Worm (Caenorhabditis elegans) whole organism, L3 larva: ENCODE results near the gene col-127.

Experiments used
- R02D3.7 ChIP-seq: fragments of 150-350 bp; optimal IDR thresholded peaks from 2 replicates; lab custom pipeline; 2014; ENCODE audit warnings: missing biosample characterization, missing genetic modification characterization
- ZK546.5 ChIP-seq: sonication (generic microtip); optimal IDR thresholded peaks from 2 replicates; lab custom pipeline; 2017; ENCODE audit warnings: missing biosample characterization, missing genetic modification characterization
- aly-2 ChIP-seq: fragments of 150-350 bp; optimal IDR thresholded peaks from 2 replicates; lab custom pipeline; 2014; ENCODE audit warnings: missing biosample characterization, missing genetic modification characterization
- ama-1 ChIP-seq: fragments of 150-350 bp; optimal IDR thresholded peaks from 2 replicates; lab custom pipeline; 2018
- ceh-16 ChIP-seq: sonication (generic microtip); optimal IDR thresholded peaks from 2 replicates; lab custom pipeline; 2017; ENCODE audit warnings: missing biosample characterization, missing genetic modification characterization
- ceh-28 ChIP-seq: fragments of 150-350 bp; optimal IDR thresholded peaks from 2 replicates; lab custom pipeline; 2014; ENCODE audit warnings: missing biosample characterization, missing genetic modification reagents, missing genetic modification characterization
- ceh-82 ChIP-seq: fragments of 150-350 bp; optimal IDR thresholded peaks from 2 replicates; lab custom pipeline; 2014; ENCODE audit warnings: missing biosample characterization, missing genetic modification characterization
- ceh-9 ChIP-seq: sonication (generic microtip); optimal IDR thresholded peaks from 2 replicates; lab custom pipeline; 2018; ENCODE audit warnings: missing biosample characterization, missing genetic modification characterization
- egl-27 ChIP-seq: sonication (generic microtip); optimal IDR thresholded peaks from 4 replicates; lab custom pipeline; 2017; ENCODE audit warnings: missing biosample characterization, missing genetic modification reagents, missing genetic modification characterization
- egl-5 ChIP-seq: fragments of 150-350 bp; optimal IDR thresholded peaks from 2 replicates; lab custom pipeline; 2017; ENCODE audit warnings: missing biosample characterization, missing genetic modification reagents, missing genetic modification characterization, inconsistent platforms
- elt-1 ChIP-seq: fragments of 150-350 bp; optimal IDR thresholded peaks from 2 replicates; lab custom pipeline; 2014; ENCODE audit warnings: missing biosample characterization, missing genetic modification characterization
- elt-2 ChIP-seq: sonication (generic microtip); optimal IDR thresholded peaks from 2 replicates; lab custom pipeline; 2016; ENCODE audit warnings: missing genetic modification reagents, mild to moderate bottlenecking, missing genetic modification characterization, missing compliant biosample characterization
- elt-3 ChIP-seq, 3 experiments: fragments of 150-350 bp in 1 of 3; sonication (generic microtip) in 2 of 3; optimal IDR thresholded peaks; 2 replicates in 2 of 3; 4 replicates in 1 of 3; lab custom pipeline; 2014 to 2017; ENCODE audit warnings: missing biosample characterization in 3 of 3, missing genetic modification characterization in 3 of 3
- eor-1 ChIP-seq, 2 experiments: fragments of 150-350 bp; optimal IDR thresholded peaks; 2 replicates each; lab custom pipeline; 2014 to 2018; ENCODE audit warnings: missing biosample characterization in 2 of 2, missing genetic modification characterization in 2 of 2
- fkh-10 ChIP-seq: sonication (generic microtip); optimal IDR thresholded peaks from 2 replicates; lab custom pipeline; 2017; ENCODE audit warnings: missing biosample characterization, missing genetic modification reagents, missing genetic modification characterization
- hmg-11 ChIP-seq: sonication (generic microtip); optimal IDR thresholded peaks from 2 replicates; lab custom pipeline; 2016; ENCODE audit warnings: missing genetic modification characterization, missing compliant biosample characterization
- jun-1 ChIP-seq: fragments of 150-350 bp; optimal IDR thresholded peaks from 2 replicates; lab custom pipeline; 2014; ENCODE audit warnings: missing biosample characterization, missing genetic modification reagents, missing genetic modification characterization
- lin-15B ChIP-seq: fragments of 150-350 bp; optimal IDR thresholded peaks from 2 replicates; lab custom pipeline; 2014; ENCODE audit warnings: missing biosample characterization, missing genetic modification characterization
- lin-39 ChIP-seq: fragments of 150-350 bp; optimal IDR thresholded peaks from 2 replicates; lab custom pipeline; 2018; ENCODE audit warnings: missing biosample characterization, missing genetic modification reagents, missing genetic modification characterization
- lsy-12 ChIP-seq: sonication (generic microtip); optimal IDR thresholded peaks from 2 replicates; lab custom pipeline; 2016; ENCODE audit warnings: mild to moderate bottlenecking, missing genetic modification characterization, missing compliant biosample characterization
- mdl-1 ChIP-seq: fragments of 150-350 bp; optimal IDR thresholded peaks from 2 replicates; lab custom pipeline; 2014; ENCODE audit warnings: missing biosample characterization, missing genetic modification characterization
- mml-1 ChIP-seq: fragments of 150-350 bp; sonication (generic microtip); optimal IDR thresholded peaks from 3 replicates; lab custom pipeline; 2014; ENCODE audit warnings: missing biosample characterization, missing genetic modification characterization
- nfya-1 ChIP-seq: sonication (generic microtip); optimal IDR thresholded peaks from 2 replicates; lab custom pipeline; 2017; ENCODE audit warnings: missing genetic modification characterization, mild to moderate bottlenecking, missing compliant biosample characterization, antibody characterized with exemption, moderate library complexity; ENCODE audit not compliant: insufficient read depth
- nhr-11 ChIP-seq: fragments of 150-350 bp; optimal IDR thresholded peaks from 2 replicates; lab custom pipeline; 2014; ENCODE audit warnings: missing biosample characterization, missing genetic modification characterization
- nhr-23 ChIP-seq: fragments of 150-350 bp; optimal IDR thresholded peaks from 2 replicates; lab custom pipeline; 2014; ENCODE audit warnings: missing biosample characterization, missing genetic modification reagents, missing genetic modification characterization
- nhr-237 ChIP-seq: fragments of 150-350 bp; optimal IDR thresholded peaks from 2 replicates; lab custom pipeline; 2014; ENCODE audit warnings: missing biosample characterization, missing genetic modification characterization
- nhr-25 ChIP-seq: sonication (generic microtip); optimal IDR thresholded peaks from 2 replicates; lab custom pipeline; 2017; ENCODE audit warnings: missing biosample characterization, missing genetic modification characterization
- nhr-28 ChIP-seq: fragments of 150-350 bp; optimal IDR thresholded peaks from 2 replicates; lab custom pipeline; 2014; ENCODE audit warnings: missing biosample characterization, missing genetic modification characterization
- nhr-43 ChIP-seq: sonication (generic microtip); optimal IDR thresholded peaks from 2 replicates; lab custom pipeline; 2016; ENCODE audit warnings: mild to moderate bottlenecking, missing genetic modification characterization, missing compliant biosample characterization; ENCODE audit not compliant: poor library complexity, severe bottlenecking
- nhr-77 ChIP-seq: fragments of 150-350 bp; optimal IDR thresholded peaks from 2 replicates; lab custom pipeline; 2014; ENCODE audit warnings: missing biosample characterization, missing genetic modification characterization
- pha-4 ChIP-seq: fragments of 150-350 bp; optimal IDR thresholded peaks from 2 replicates; lab custom pipeline; 2014; ENCODE audit warnings: missing biosample characterization, missing genetic modification reagents, missing genetic modification characterization
- pqm-1 ChIP-seq: fragments of 150-350 bp; optimal IDR thresholded peaks from 2 replicates; lab custom pipeline; 2017; ENCODE audit warnings: missing biosample characterization, missing genetic modification characterization, inconsistent platforms
- skn-1 ChIP-seq: fragments of 150-350 bp; optimal IDR thresholded peaks from 2 replicates; lab custom pipeline; 2014; ENCODE audit warnings: missing biosample characterization, missing genetic modification characterization
- snpc-4 ChIP-seq: fragments of 150-350 bp; optimal IDR thresholded peaks from 2 replicates; lab custom pipeline; 2014; ENCODE audit warnings: missing biosample characterization, missing genetic modification characterization
- tbx-2 ChIP-seq: sonication (generic microtip); optimal IDR thresholded peaks from 2 replicates; lab custom pipeline; 2016; ENCODE audit warnings: mild to moderate bottlenecking, missing genetic modification characterization, missing compliant biosample characterization
- unc-39 ChIP-seq: sonication (generic microtip); optimal IDR thresholded peaks from 4 replicates; lab custom pipeline; 2017; ENCODE audit warnings: missing biosample characterization, missing genetic modification characterization
- zag-1 ChIP-seq: fragments of 150-350 bp; optimal IDR thresholded peaks from 2 replicates; lab custom pipeline; 2014; ENCODE audit warnings: missing biosample characterization, missing genetic modification characterization
- ztf-11 ChIP-seq: fragments of 150-350 bp; optimal IDR thresholded peaks from 2 replicates; lab custom pipeline; 2014; ENCODE audit warnings: missing biosample characterization, missing genetic modification characterization
- ztf-4 ChIP-seq: fragments of 150-350 bp; optimal IDR thresholded peaks from 2 replicates; lab custom pipeline; 2014; ENCODE audit warnings: missing biosample characterization, missing genetic modification characterization

col-127 gene

ce11 chrIV:11310624-11311023 is 44.6 kb upstream of the col-127 start, which contains the start of gene znf-207:
znf-207 (plus strand) TSS chrIV:11310972.
- TF ChIP-seq unc-39 (no peak), snpc-4 (tag; lab: Kevin White, UChicago) (peak; percentile 26), lin-39 (tag; lab: Kevin White, UChicago) (no peak), ztf-11 (tag; lab: Kevin White, UChicago) (no peak), lin-15B (tag; lab: Kevin White, UChicago) (peak; percentile 30), fkh-10 (GFP tag; lab: Kevin White, UChicago) (peak; percentile 2), ZK546.5 (no peak), hmg-11 (peak; percentile 37), elt-2 (tag; lab: Kevin White, UChicago) (peak; percentile 7), nfya-1 (peak; percentile 59), nhr-23 (tag; lab: Kevin White, UChicago) (peak; percentile 2), pha-4 (peak; percentile 56)

ce11 chrIV:11307770-11308169 is 41.8 kb upstream of the col-127 start:
- TF ChIP-seq ceh-82 (tag; lab: Kevin White, UChicago) = no peak
- TF ChIP-seq elt-1 (tag; lab: Kevin White, UChicago) = no peak
- TF ChIP-seq pha-4 = peak; percentile 16
- TF ChIP-seq lsy-12 (tag; lab: Kevin White, UChicago) = peak; percentile 42
- no peak for TF ChIP-seq elt-3 (tag; optimal IDR thresholded peaks at IDR 0.05; lab: Kevin White, UChicago)
- TF ChIP-seq nhr-25 (tag; lab: Kevin White, UChicago) = no peak
- TF ChIP-seq zag-1 (tag; lab: Kevin White, UChicago) = no peak
- no peak for TF ChIP-seq ceh-16 (tag; lab: Kevin White, UChicago)
- TF ChIP-seq lin-39 (tag; lab: Kevin White, UChicago) = no peak
- TF ChIP-seq jun-1 (tag; lab: Kevin White, UChicago) = no peak

ce11 chrIV:11306548-11306947 is 40.6 kb upstream of the col-127 start, which contains the start of gene B0035.13:
B0035.13 (minus strand) TSS chrIV:11306720.
- TF ChIP-seq ceh-9 (tag; lab: Kevin White, UChicago) = no peak
- peak; percentile 61 for TF ChIP-seq elt-2 (tag; lab: Kevin White, UChicago)

- no peak for TF ChIP-seq aly-2
- TF ChIP-seq pqm-1 (tag; lab: Kevin White, UChicago) = no peak
- TF ChIP-seq tbx-2 = no peak
- no peak for TF ChIP-seq egl-5 (tag; lab: Kevin White, UChicago)
- TF ChIP-seq ceh-9 (tag; lab: Kevin White, UChicago) = no peak
- no peak for TF ChIP-seq ceh-82 (tag; lab: Kevin White, UChicago)
Observed at ce11 chrIV:11304970-11305369, 39.0 kb upstream of the col-127 start.

- TF ChIP-seq snpc-4 (tag; lab: Kevin White, UChicago) (peak; percentile 33), skn-1 (tag; lab: Kevin White, UChicago) (no peak), nfya-1 (peak; percentile 74), lsy-12 (tag; lab: Kevin White, UChicago) (no peak), mdl-1 (tag; lab: Kevin White, UChicago) (no peak), fkh-10 (GFP tag; lab: Kevin White, UChicago) (no peak), pha-4 (peak; percentile 63), mml-1 (tag; lab: Kevin White, UChicago) (no peak), jun-1 (tag; lab: Kevin White, UChicago) (no peak), R02D3.7 (tag; lab: Kevin White, UChicago) (no peak), unc-39 (no peak), nhr-11 (tag; lab: Kevin White, UChicago) (no peak), nhr-23 (tag; lab: Kevin White, UChicago) (peak; percentile 0), nhr-43 (tag; lab: Kevin White, UChicago) (no peak), ztf-11 (tag; lab: Kevin White, UChicago) (no peak), elt-1 (tag; lab: Kevin White, UChicago) (no peak), ceh-16 (tag; lab: Kevin White, UChicago) (no peak), lin-15B (tag; lab: Kevin White, UChicago) (peak; percentile 73), nhr-77 (tag; lab: Kevin White, UChicago) (no peak), ceh-28 (tag; lab: Kevin White, UChicago) (peak; percentile 57), aly-2 (no peak), nhr-28 (tag; lab: Kevin White, UChicago) (no peak), nhr-25 (tag; lab: Kevin White, UChicago) (no peak), zag-1 (tag; lab: Kevin White, UChicago) (no peak), eor-1 (tag; optimal IDR thresholded peaks at IDR 0.05; lab: Kevin White, UChicago) (no peak), pqm-1 (tag; lab: Kevin White, UChicago) (no peak), ama-1 (lab: Kevin White, UChicago) (no peak), lin-39 (tag; lab: Kevin White, UChicago) (peak; percentile 27), elt-3 (tag; optimal IDR thresholded peaks at IDR 0.05; lab: Kevin White, UChicago) (no peak), ceh-9 (tag; lab: Kevin White, UChicago) (no peak), ZK546.5 (no peak), tbx-2 (no peak), nhr-237 (tag; lab: Kevin White, UChicago) (no peak), ztf-4 (tag; lab: Kevin White, UChicago) (no peak), egl-27 (no peak), hmg-11 (peak; percentile 57)
Observed at ce11 chrIV:11298154-11299086, 32.4 kb upstream of the col-127 start, which contains the start of the genes B0035.15 and dnj-1. B0035.15 (minus strand) TSS chrIV:11298252. dnj-1 (plus strand) TSS chrIV:11299036.
